Worm (Caenorhabditis elegans) whole organism, L1 larva: ENCODE data around the gene W06H8.6.

Source experiments
- C04F5.9 ChIP-seq: sonication (generic microtip); optimal IDR thresholded peaks from 2 replicates; lab custom pipeline; 2016; ENCODE audit warnings: missing genetic modification characterization, missing compliant biosample characterization
- C16A3.4 ChIP-seq: fragments of 150-350 bp; optimal IDR thresholded peaks from 2 replicates; lab custom pipeline; 2014; ENCODE audit warnings: missing biosample characterization, missing genetic modification characterization
- F16B12.6 ChIP-seq: fragments of 150-350 bp; optimal IDR thresholded peaks from 2 replicates; lab custom pipeline; 2014; ENCODE audit warnings: missing biosample characterization, missing genetic modification characterization
- aha-1 ChIP-seq: fragments of 150-350 bp; optimal IDR thresholded peaks from 2 replicates; lab custom pipeline; 2014; ENCODE audit warnings: missing biosample characterization, missing genetic modification characterization
- blmp-1 ChIP-seq: fragments of 150-350 bp; optimal IDR thresholded peaks from 2 replicates; lab custom pipeline; 2014; ENCODE audit warnings: missing biosample characterization, missing genetic modification characterization
- ceh-63 ChIP-seq: fragments of 200-800 bp; sonication (Bioruptor generic); optimal IDR thresholded peaks from 2 replicates; lab custom pipeline; 2018; ENCODE audit warnings: mild to moderate bottlenecking, missing genetic modification characterization, missing compliant biosample characterization
- ceh-8 ChIP-seq: fragments of 200-800 bp; sonication (Bioruptor generic); optimal IDR thresholded peaks from 2 replicates; lab custom pipeline; 2018; ENCODE audit warnings: mild to moderate bottlenecking, missing genetic modification characterization, moderate library complexity, missing compliant biosample characterization
- ceh-82 ChIP-seq, 3 experiments: fragments of 150-350 bp in 1 of 3; sonication (generic microtip) in 2 of 3; optimal IDR thresholded peaks; 2 replicates each; lab custom pipeline; 2014 to 2017; ENCODE audit warnings: missing biosample characterization in 3 of 3, missing genetic modification characterization in 3 of 3
- ceh-90 ChIP-seq: sonication (generic microtip); optimal IDR thresholded peaks from 2 replicates; lab custom pipeline; 2016; ENCODE audit warnings: missing genetic modification characterization, missing compliant biosample characterization
- ces-1 ChIP-seq: fragments of 150-350 bp; optimal IDR thresholded peaks from 2 replicates; lab custom pipeline; 2014; ENCODE audit warnings: missing biosample characterization, missing genetic modification reagents, missing genetic modification characterization
- dpl-1 ChIP-seq, 3 experiments: fragments of 150-350 bp in 2 of 3; sonication (generic microtip) in 1 of 3; optimal IDR thresholded peaks; 2 replicates each; lab custom pipeline; 2014 to 2017; ENCODE audit warnings: missing biosample characterization in 3 of 3, missing genetic modification characterization in 3 of 3, missing genetic modification reagents in 3 of 3
- efl-3 ChIP-seq: fragments of 200-800 bp; sonication (Bioruptor generic); optimal IDR thresholded peaks from 2 replicates; lab custom pipeline; 2018; ENCODE audit warnings: mild to moderate bottlenecking, missing genetic modification characterization, missing compliant biosample characterization
- egl-13 ChIP-seq: sonication (generic microtip); optimal IDR thresholded peaks from 2 replicates; lab custom pipeline; 2016; ENCODE audit warnings: missing genotype, missing genetic modification reagents, missing genetic modification characterization, missing compliant biosample characterization
- egl-27 ChIP-seq, 2 experiments: fragments of 150-350 bp in 1 of 2; sonication (generic microtip); optimal IDR thresholded peaks; 3 replicates each; lab custom pipeline; 2017 to 2018; ENCODE audit warnings: missing biosample characterization in 2 of 2, missing genetic modification characterization in 2 of 2, missing genetic modification reagents in 2 of 2
- elt-2 ChIP-seq: sonication (generic microtip); optimal IDR thresholded peaks from 2 replicates; lab custom pipeline; 2016; ENCODE audit warnings: missing genetic modification characterization, mild to moderate bottlenecking, inconsistent platforms, missing compliant biosample characterization, missing genetic modification reagents
- fkh-10 ChIP-seq: sonication (generic microtip); optimal IDR thresholded peaks from 2 replicates; lab custom pipeline; 2017; ENCODE audit warnings: missing biosample characterization, missing genetic modification reagents, missing genetic modification characterization
- fkh-4 ChIP-seq: sonication (generic microtip); optimal IDR thresholded peaks from 2 replicates; lab custom pipeline; 2016; ENCODE audit warnings: missing compliant biosample characterization, missing genetic modification characterization, borderline replicate concordance
- grh-1 ChIP-seq: fragments of 200-800 bp; sonication (Bioruptor generic); IDR thresholded peaks from 2 replicates; pipeline ENCODE4 v1.3.6; 2022; ENCODE audit warnings: missing genetic modification reagents, missing genetic modification characterization, missing compliant biosample characterization
- hlh-4 ChIP-seq: sonication (generic microtip); optimal IDR thresholded peaks from 2 replicates; lab custom pipeline; 2016; ENCODE audit warnings: mild to moderate bottlenecking, missing genetic modification characterization, missing compliant biosample characterization
- irx-1 ChIP-seq: sonication (generic microtip); optimal IDR thresholded peaks from 2 replicates; lab custom pipeline; 2016; ENCODE audit warnings: missing genetic modification characterization, missing compliant biosample characterization
- isw-1 ChIP-seq: fragments of 200-800 bp; sonication (Bioruptor generic); IDR thresholded peaks from 2 replicates; pipeline ENCODE4 v1.3.6; 2022; ENCODE audit warnings: missing genetic modification characterization, missing compliant biosample characterization
- jun-1 ChIP-seq: fragments of 150-350 bp; optimal IDR thresholded peaks from 2 replicates; lab custom pipeline; 2014; ENCODE audit warnings: missing biosample characterization, missing genetic modification reagents, missing genetic modification characterization
- lin-13 ChIP-seq: fragments of 150-350 bp; optimal IDR thresholded peaks from 2 replicates; lab custom pipeline; 2014; ENCODE audit warnings: missing biosample characterization, missing genetic modification reagents, missing genetic modification characterization
- lin-35 ChIP-seq, 2 experiments: fragments of 150-350 bp; optimal IDR thresholded peaks; 2 replicates each; lab custom pipeline; 2014; ENCODE audit warnings: missing biosample characterization in 2 of 2, missing genetic modification characterization in 2 of 2, missing genetic modification reagents in 2 of 2
- lsy-2 ChIP-seq, 2 experiments: fragments of 150-350 bp; optimal IDR thresholded peaks; 2 replicates each; lab custom pipeline; 2014; ENCODE audit warnings: missing biosample characterization in 2 of 2, missing genetic modification characterization in 2 of 2
- mdl-1 ChIP-seq, 2 experiments: fragments of 150-350 bp; optimal IDR thresholded peaks; 2 replicates each; lab custom pipeline; 2014 to 2017; ENCODE audit warnings: missing biosample characterization in 2 of 2, missing genetic modification characterization in 2 of 2, inconsistent platforms in 1 of 2
- nhr-12 ChIP-seq: sonication (generic microtip); optimal IDR thresholded peaks from 2 replicates; lab custom pipeline; 2017; ENCODE audit warnings: missing biosample characterization, missing genetic modification characterization
- nhr-19 ChIP-seq: fragments of 200-800 bp; sonication (Bioruptor generic); conservative IDR thresholded peaks from 2 replicates; pipeline ENCODE4 v1.3.6; 2022; ENCODE audit warnings: missing genetic modification characterization, missing compliant biosample characterization
- nhr-20 ChIP-seq: sonication (generic microtip); optimal IDR thresholded peaks from 2 replicates; lab custom pipeline; 2016; ENCODE audit warnings: mild to moderate bottlenecking, missing genetic modification characterization, missing compliant biosample characterization
- nhr-237 ChIP-seq: fragments of 150-350 bp; optimal IDR thresholded peaks from 2 replicates; lab custom pipeline; 2014; ENCODE audit warnings: missing biosample characterization, missing genetic modification characterization
- nhr-28 ChIP-seq: fragments of 150-350 bp; optimal IDR thresholded peaks from 2 replicates; lab custom pipeline; 2014; ENCODE audit warnings: missing biosample characterization, missing genetic modification characterization
- nhr-71 ChIP-seq: sonication (generic microtip); optimal IDR thresholded peaks from 2 replicates; lab custom pipeline; 2016; ENCODE audit warnings: mild to moderate bottlenecking, missing genetic modification characterization, moderate library complexity, missing compliant biosample characterization
- nhr-76 ChIP-seq: sonication (generic microtip); optimal IDR thresholded peaks from 2 replicates; lab custom pipeline; 2017; ENCODE audit warnings: missing biosample characterization, missing genetic modification characterization
- nhr-77 ChIP-seq: fragments of 150-350 bp; optimal IDR thresholded peaks from 2 replicates; lab custom pipeline; 2014; ENCODE audit warnings: missing biosample characterization, missing genetic modification characterization
- pag-3 ChIP-seq: sonication (generic microtip); optimal IDR thresholded peaks from 2 replicates; lab custom pipeline; 2017; ENCODE audit warnings: missing genetic modification characterization, mild to moderate bottlenecking, missing compliant biosample characterization, antibody characterized with exemption, borderline replicate concordance; ENCODE audit not compliant: insufficient read depth
- pax-3 ChIP-seq: fragments of 200-800 bp; sonication (Bioruptor generic); optimal IDR thresholded peaks from 2 replicates; lab custom pipeline; 2018; ENCODE audit warnings: mild to moderate bottlenecking, missing genetic modification characterization, moderate library complexity, missing compliant biosample characterization
- rnt-1 ChIP-seq: sonication (generic microtip); optimal IDR thresholded peaks from 2 replicates; lab custom pipeline; 2016; ENCODE audit warnings: mild to moderate bottlenecking, missing genetic modification characterization, moderate library complexity, missing compliant biosample characterization
- skn-1 ChIP-seq: fragments of 150-350 bp; optimal IDR thresholded peaks from 2 replicates; lab custom pipeline; 2014; ENCODE audit warnings: missing biosample characterization, missing genetic modification characterization
- snpc-4 ChIP-seq: fragments of 150-350 bp; optimal IDR thresholded peaks from 2 replicates; lab custom pipeline; 2014; ENCODE audit warnings: missing biosample characterization, missing genetic modification characterization
- snu-23 ChIP-seq: sonication (generic microtip); optimal IDR thresholded peaks from 2 replicates; lab custom pipeline; 2016; ENCODE audit warnings: missing genetic modification characterization, missing compliant biosample characterization
- sox-4 ChIP-seq: sonication (generic microtip); optimal IDR thresholded peaks from 2 replicates; lab custom pipeline; 2016; ENCODE audit warnings: missing genetic modification characterization, missing compliant biosample characterization
- sptf-1 ChIP-seq: fragments of 150-350 bp; optimal IDR thresholded peaks from 2 replicates; lab custom pipeline; 2014; ENCODE audit warnings: missing biosample characterization, missing genetic modification characterization
- sup-37 ChIP-seq: fragments of 200-800 bp; sonication (Bioruptor generic); optimal IDR thresholded peaks from 2 replicates; lab custom pipeline; 2018; ENCODE audit warnings: mild to moderate bottlenecking, missing genetic modification characterization, missing compliant biosample characterization
- swsn-7 ChIP-seq: sonication (generic microtip); optimal IDR thresholded peaks from 2 replicates; lab custom pipeline; 2016; ENCODE audit warnings: missing genetic modification characterization, missing compliant biosample characterization
- tbx-2 ChIP-seq: sonication (generic microtip); optimal IDR thresholded peaks from 2 replicates; lab custom pipeline; 2016; ENCODE audit warnings: missing genetic modification characterization, missing compliant biosample characterization
- tlp-1 ChIP-seq: fragments of 150-350 bp; optimal IDR thresholded peaks from 2 replicates; lab custom pipeline; 2014; ENCODE audit warnings: missing biosample characterization, missing genetic modification characterization
- unc-130 ChIP-seq: fragments of 150-350 bp; optimal IDR thresholded peaks from 2 replicates; lab custom pipeline; 2017; ENCODE audit warnings: missing biosample characterization, missing genetic modification characterization, inconsistent platforms
- unc-30 ChIP-seq: sonication (generic microtip); optimal IDR thresholded peaks from 2 replicates; lab custom pipeline; 2017; ENCODE audit warnings: missing biosample characterization, missing genetic modification characterization
- unc-62 ChIP-seq: fragments of 150-350 bp; optimal IDR thresholded peaks from 2 replicates; lab custom pipeline; 2014; ENCODE audit warnings: missing biosample characterization, missing genetic modification reagents, missing genetic modification characterization
- unc-86 ChIP-seq: sonication (generic microtip); optimal IDR thresholded peaks from 2 replicates; lab custom pipeline; 2016; ENCODE audit warnings: missing genetic modification characterization, missing compliant biosample characterization
- xbp-1 ChIP-seq: sonication (generic microtip); optimal IDR thresholded peaks from 2 replicates; lab custom pipeline; 2016; ENCODE audit warnings: missing genetic modification characterization, missing compliant biosample characterization
- zag-1 ChIP-seq: fragments of 150-350 bp; optimal IDR thresholded peaks from 2 replicates; lab custom pipeline; 2014; ENCODE audit warnings: missing biosample characterization, missing genetic modification characterization
- zip-4 ChIP-seq: fragments of 200-800 bp; sonication (Bioruptor generic); optimal IDR thresholded peaks from 2 replicates; lab custom pipeline; 2018; ENCODE audit warnings: mild to moderate bottlenecking, missing genetic modification characterization, moderate library complexity, missing compliant biosample characterization
- ztf-11 ChIP-seq, 2 experiments: sonication (generic microtip); optimal IDR thresholded peaks; 2 replicates each; lab custom pipeline; 2016 to 2017; ENCODE audit warnings: missing genetic modification characterization in 2 of 2, missing biosample characterization in 1 of 2, missing compliant biosample characterization in 1 of 2

Gene W06H8.6

DNA sequence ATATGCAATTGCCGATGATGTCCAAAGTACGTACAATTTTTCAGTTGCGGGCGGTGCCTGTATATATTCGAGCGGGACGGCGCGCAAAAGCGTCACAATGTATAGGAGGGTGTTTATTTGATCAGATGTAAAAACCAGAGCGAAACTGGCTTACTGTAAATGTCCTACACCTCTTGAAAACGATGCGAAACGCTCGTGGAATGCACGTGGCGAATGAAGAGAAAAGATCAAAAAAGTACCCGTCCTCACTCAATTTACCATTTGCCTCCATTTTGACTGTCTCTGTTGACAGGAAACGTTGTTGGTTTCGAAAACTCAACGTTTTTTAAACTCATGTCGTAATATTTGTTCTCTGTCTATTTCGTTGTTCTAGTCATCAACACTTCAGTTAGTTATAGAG is 13.9 kb upstream of the W06H8.6 start:
- no peak for TF ChIP-seq ces-1
- TF ChIP-seq blmp-1 (tag; lab: Kevin White, UChicago) = peak; percentile 8
- no peak for TF ChIP-seq isw-1 (GFP tag; lab: Robert Waterston, UW)
- no peak for TF ChIP-seq tlp-1
- TF ChIP-seq unc-62 (GFP tag; lab: Kevin White, UChicago) = no peak
- no peak for TF ChIP-seq skn-1 (tag; lab: Kevin White, UChicago)
- TF ChIP-seq ceh-8 = no peak
- peak in 1 of 2 experiments; percentile 57 for TF ChIP-seq lin-35 (GFP tag; optimal IDR thresholded peaks at IDR 0.05; lab: Kevin White, UChicago)
- no peak for TF ChIP-seq jun-1 (tag; lab: Kevin White, UChicago)
- TF ChIP-seq C04F5.9 (tag; lab: Kevin White, UChicago) = no peak
- peak; percentile 76 for TF ChIP-seq tbx-2 (tag; lab: Kevin White, UChicago)
- TF ChIP-seq xbp-1 (tag; lab: Kevin White, UChicago) = no peak
- peak in 1 of 3 experiments; percentile 12 for TF ChIP-seq dpl-1 (GFP tag; optimal IDR thresholded peaks at IDR 0.05; lab: Kevin White, UChicago)
- peak; percentile 89 for TF ChIP-seq nhr-20 (tag; lab: Kevin White, UChicago)
- no peak for TF ChIP-seq F16B12.6 (tag; lab: Kevin White, UChicago)
- TF ChIP-seq egl-27 (tag; optimal IDR thresholded peaks at IDR 0.05; lab: Kevin White, UChicago) = no peak
- no peak for TF ChIP-seq elt-2
- TF ChIP-seq lin-13 (GFP tag; lab: Kevin White, UChicago) = no peak
- TF ChIP-seq nhr-19 = peak; percentile 45
- TF ChIP-seq egl-13 (tag; lab: Kevin White, UChicago) = no peak
- peak; percentile 36 for TF ChIP-seq C16A3.4 (tag; lab: Kevin White, UChicago)
- TF ChIP-seq lsy-2 (tag; optimal IDR thresholded peaks at IDR 0.05; lab: Kevin White, UChicago) = peak in 1 of 2 experiments; percentile 80
- TF ChIP-seq nhr-71 (tag; lab: Kevin White, UChicago) = peak; percentile 67
- no peak for TF ChIP-seq unc-86 (tag; lab: Kevin White, UChicago)
- no peak for TF ChIP-seq ztf-11 (tag; optimal IDR thresholded peaks at IDR 0.05; lab: Kevin White, UChicago)
- TF ChIP-seq rnt-1 (tag; lab: Kevin White, UChicago) = no peak
- no peak for TF ChIP-seq ceh-90
- no peak for TF ChIP-seq snpc-4 (tag; lab: Kevin White, UChicago)
- TF ChIP-seq ceh-82 (tag; optimal IDR thresholded peaks at IDR 0.05; lab: Kevin White, UChicago) = no peak
- TF ChIP-seq aha-1 = no peak
- no peak for TF ChIP-seq fkh-4 (tag; lab: Kevin White, UChicago)
- TF ChIP-seq pag-3 = no peak
- TF ChIP-seq unc-30 (tag; lab: Kevin White, UChicago) = no peak
- peak in 1 of 2 experiments; percentile 88 for TF ChIP-seq mdl-1 (tag; optimal IDR thresholded peaks at IDR 0.05; lab: Kevin White, UChicago)
- TF ChIP-seq nhr-237 (tag; lab: Kevin White, UChicago) = peak; percentile 20
- TF ChIP-seq sup-37 = no peak
- TF ChIP-seq pax-3 (tag; lab: Kevin White, UChicago) = no peak
- no peak for TF ChIP-seq fkh-10 (GFP tag; lab: Kevin White, UChicago)
- no peak for TF ChIP-seq nhr-76 (tag; lab: Kevin White, UChicago)
- no peak for TF ChIP-seq hlh-4 (tag; lab: Kevin White, UChicago)
- TF ChIP-seq sptf-1 (tag; lab: Kevin White, UChicago) = no peak
- TF ChIP-seq swsn-7 = peak; percentile 16
- no peak for TF ChIP-seq zag-1 (tag; lab: Kevin White, UChicago)
- no peak for TF ChIP-seq grh-1 (GFP tag; lab: Robert Waterston, UW)
- TF ChIP-seq nhr-28 (tag; lab: Kevin White, UChicago) = no peak
- peak; percentile 4 for TF ChIP-seq unc-130 (tag; lab: Kevin White, UChicago)
- TF ChIP-seq zip-4 = no peak
- no peak for TF ChIP-seq irx-1 (tag; lab: Kevin White, UChicago)
- TF ChIP-seq sox-4 = no peak
- no peak for TF ChIP-seq efl-3
- peak; percentile 69 for TF ChIP-seq snu-23 (GFP tag; lab: Kevin White, UChicago)
- peak; percentile 85 for TF ChIP-seq nhr-77 (tag; lab: Kevin White, UChicago)
- no peak for TF ChIP-seq ceh-63
- TF ChIP-seq nhr-12 (tag; lab: Kevin White, UChicago) = no peak
